Fruit fly (Drosophila melanogaster) whole organism, embryonic: ENCODE results near the gene N.

ENCODE experiments used
- Abd-B ChIP-seq: fragments of 200-800 bp; sonication (Bioruptor generic); optimal IDR thresholded peaks from 2 replicates; lab custom pipeline; 2018; ENCODE audit warnings: missing biosample characterization, mild to moderate bottlenecking, missing genetic modification characterization, moderate library complexity
- Bgb ChIP-seq: fragments of 200-800 bp; sonication (Bioruptor generic); IDR thresholded peaks from 2 replicates; pipeline ENCODE4 v1.3.6; 2022; ENCODE audit warnings: missing biosample characterization, missing genetic modification characterization; ENCODE audit not compliant: partially characterized antibody
- Blimp-1 ChIP-seq: fragments of 200-800 bp; sonication (Bioruptor generic); optimal IDR thresholded peaks from 3 replicates; lab custom pipeline; 2018; ENCODE audit warnings: missing biosample characterization, missing genetic modification characterization, mild to moderate bottlenecking, moderate library complexity, missing genetic modification reagents
- CG10147 ChIP-seq: fragments of 200-800 bp; sonication (Bioruptor generic); optimal IDR thresholded peaks from 2 replicates; lab custom pipeline; 2019; ENCODE audit warnings: missing biosample characterization, mild to moderate bottlenecking, missing genetic modification characterization, moderate library complexity
- CG10274 ChIP-seq: fragments of 200-800 bp; sonication (Bioruptor generic); optimal IDR thresholded peaks from 3 replicates; lab custom pipeline; 2017; ENCODE audit warnings: missing biosample characterization, mild to moderate bottlenecking, missing genetic modification characterization
- CG11247 ChIP-seq: fragments of 200-800 bp; sonication (Bioruptor generic); IDR thresholded peaks from 2 replicates; pipeline ENCODE4 v1.3.6; 2022; ENCODE audit warnings: missing biosample characterization, missing genetic modification characterization
- CG11695 ChIP-seq: fragments of 200-800 bp; sonication (Bioruptor generic); IDR thresholded peaks from 3 replicates; pipeline ENCODE4 v1.3.6; 2022; ENCODE audit warnings: missing biosample characterization, missing genetic modification characterization
- CG1233 ChIP-seq: fragments of 200-800 bp; sonication (Bioruptor generic); optimal IDR thresholded peaks from 4 replicates; lab custom pipeline; 2018; ENCODE audit warnings: missing biosample characterization, mild to moderate bottlenecking, missing genetic modification characterization
- CG12744 ChIP-seq: fragments of 200-800 bp; sonication (Bioruptor generic); optimal IDR thresholded peaks from 2 replicates; lab custom pipeline; 2016; ENCODE audit warnings: missing biosample characterization, missing genetic modification characterization
- CG1529 ChIP-seq: fragments of 200-800 bp; sonication (Bioruptor generic); optimal IDR thresholded peaks from 3 replicates; lab custom pipeline; 2018; ENCODE audit warnings: missing biosample characterization, missing genetic modification characterization
- CG15514 ChIP-seq: fragments of 200-800 bp; sonication (Bioruptor generic); optimal IDR thresholded peaks from 3 replicates; lab custom pipeline; 2017; ENCODE audit warnings: missing biosample characterization, missing genetic modification characterization, mild to moderate bottlenecking, moderate library complexity, missing genetic modification reagents
- CG15601 ChIP-seq: fragments of 200-800 bp; sonication (Bioruptor generic); optimal IDR thresholded peaks from 3 replicates; lab custom pipeline; 2019; ENCODE audit warnings: missing biosample characterization, mild to moderate bottlenecking, missing genetic modification characterization, moderate library complexity
- CG17186 ChIP-seq: fragments of 200-800 bp; sonication (Bioruptor generic); optimal IDR thresholded peaks from 3 replicates; lab custom pipeline; 2017; ENCODE audit warnings: missing biosample characterization, missing genetic modification reagents, missing genetic modification characterization
- CG18476 ChIP-seq: fragments of 200-800 bp; sonication (Bioruptor generic); optimal IDR thresholded peaks from 2 replicates; lab custom pipeline; 2016; ENCODE audit warnings: missing biosample characterization, mild to moderate bottlenecking, missing genetic modification characterization
- CG31365 ChIP-seq: fragments of 200-800 bp; sonication (Bioruptor generic); optimal IDR thresholded peaks from 2 replicates; lab custom pipeline; 2018; ENCODE audit warnings: missing biosample characterization, mild to moderate bottlenecking, missing genetic modification characterization
- CG43689 ChIP-seq: fragments of 200-800 bp; sonication (Bioruptor generic); IDR thresholded peaks from 2 replicates; pipeline ENCODE4 v1.3.6; 2022; ENCODE audit warnings: missing biosample characterization, missing genetic modification characterization
- CG6654 ChIP-seq: fragments of 200-800 bp; sonication (Bioruptor generic); optimal IDR thresholded peaks from 2 replicates; lab custom pipeline; 2017; ENCODE audit warnings: missing biosample characterization, mild to moderate bottlenecking, missing genetic modification characterization
- CG6683 ChIP-seq: fragments of 200-800 bp; sonication (Bioruptor generic); optimal IDR thresholded peaks from 2 replicates; lab custom pipeline; 2017; ENCODE audit warnings: missing biosample characterization, mild to moderate bottlenecking, missing genetic modification characterization, missing genetic modification reagents
- CG7928 ChIP-seq: fragments of 200-800 bp; sonication (Bioruptor generic); optimal IDR thresholded peaks from 2 replicates; lab custom pipeline; 2017; ENCODE audit warnings: missing biosample characterization, mild to moderate bottlenecking, missing genetic modification characterization
- CG8765 ChIP-seq: fragments of 200-800 bp; sonication (Bioruptor generic); IDR thresholded peaks from 2 replicates; pipeline ENCODE4 v1.3.6; 2022; ENCODE audit warnings: missing biosample characterization, missing genetic modification characterization
- CG9437 ChIP-seq: fragments of 200-800 bp; sonication (Bioruptor generic); optimal IDR thresholded peaks from 2 replicates; lab custom pipeline; 2018; ENCODE audit warnings: missing biosample characterization, mild to moderate bottlenecking, missing genetic modification characterization
- CG9797 ChIP-seq: fragments of 200-800 bp; sonication (Bioruptor generic); optimal IDR thresholded peaks from 3 replicates; lab custom pipeline; 2018; ENCODE audit warnings: missing biosample characterization, mild to moderate bottlenecking, missing genetic modification characterization
- CTCF ChIP-seq: fragments of 200-800 bp; sonication (Bioruptor generic); optimal IDR thresholded peaks from 2 replicates; lab custom pipeline; 2017; ENCODE audit warnings: missing biosample characterization, mild to moderate bottlenecking, missing genetic modification characterization, moderate library complexity
- Dbx ChIP-seq: fragments of 200-800 bp; sonication (Bioruptor generic); IDR thresholded peaks from 3 replicates; pipeline ENCODE4 v1.3.6; 2022; ENCODE audit warnings: missing biosample characterization, missing genetic modification characterization
- Dref ChIP-seq: fragments of 200-800 bp; sonication (Bioruptor generic); IDR thresholded peaks from 2 replicates; pipeline ENCODE4 v1.3.6; 2022; ENCODE audit warnings: missing biosample characterization, missing genetic modification characterization
- Elba2 ChIP-seq: fragments of 200-800 bp; sonication (Bioruptor generic); optimal IDR thresholded peaks from 3 replicates; lab custom pipeline; 2016; ENCODE audit warnings: missing biosample characterization, missing genetic modification characterization
- Ets97D ChIP-seq: fragments of 200-800 bp; sonication (Bioruptor generic); optimal IDR thresholded peaks from 3 replicates; lab custom pipeline; 2016; ENCODE audit warnings: missing biosample characterization, missing genetic modification characterization
- Hr3 ChIP-seq: fragments of 200-800 bp; sonication (Bioruptor generic); optimal IDR thresholded peaks from 3 replicates; lab custom pipeline; 2016; ENCODE audit warnings: missing biosample characterization, missing genetic modification characterization
- Hr78 ChIP-seq, 2 experiments: fragments of 200-800 bp in 1 of 2; fragments of >200 bp in 1 of 2; sonication (Bioruptor generic) in 1 of 2; optimal IDR thresholded peaks; 2 replicates each; lab custom pipeline; 2017 to 2019; ENCODE audit warnings: missing biosample characterization in 2 of 2, missing genetic modification characterization in 2 of 2, mild to moderate bottlenecking in 1 of 2, moderate library complexity in 1 of 2
- Meics ChIP-seq: fragments of 200-800 bp; sonication (Bioruptor generic); optimal IDR thresholded peaks from 2 replicates; lab custom pipeline; 2017; ENCODE audit warnings: missing biosample characterization, mild to moderate bottlenecking, missing genetic modification characterization
- Nf-YC ChIP-seq: fragments of 200-800 bp; optimal IDR thresholded peaks from 3 replicates; lab custom pipeline; 2019; ENCODE audit warnings: missing biosample characterization, mild to moderate bottlenecking, missing genetic modification characterization, moderate library complexity
- Ptx1 ChIP-seq: fragments of 200-800 bp; sonication (Bioruptor generic); IDR thresholded peaks from 2 replicates; pipeline ENCODE4 v1.3.6; 2022; ENCODE audit warnings: missing biosample characterization, missing genetic modification characterization
- Ravus ChIP-seq: fragments of 200-800 bp; sonication (Bioruptor generic); IDR thresholded peaks from 2 replicates; pipeline ENCODE4 v1.3.6; 2022; ENCODE audit warnings: missing biosample characterization, missing genetic modification characterization
- Scr ChIP-seq: fragments of 200-800 bp; sonication (Bioruptor generic); IDR thresholded peaks from 2 replicates; pipeline ENCODE4 v1.3.6; 2022; ENCODE audit warnings: missing biosample characterization, missing genetic modification characterization; ENCODE audit not compliant: partially characterized antibody
- chn ChIP-seq: fragments of 200-800 bp; sonication (Bioruptor generic); optimal IDR thresholded peaks from 2 replicates; lab custom pipeline; 2016; ENCODE audit warnings: missing biosample characterization, missing genetic modification characterization
- dan ChIP-seq: fragments of 200-800 bp; sonication (Bioruptor generic); IDR thresholded peaks from 2 replicates; pipeline ENCODE4 v1.3.6; 2022; ENCODE audit warnings: missing biosample characterization, missing genetic modification characterization
- ems ChIP-seq: fragments of 200-800 bp; sonication (Bioruptor generic); optimal IDR thresholded peaks from 3 replicates; lab custom pipeline; 2016; ENCODE audit warnings: missing biosample characterization, missing genetic modification characterization
- eve ChIP-seq, 2 experiments: fragments of >200 bp; optimal IDR thresholded peaks; 2 replicates each; lab custom pipeline; 2017; ENCODE audit warnings: missing biosample characterization in 2 of 2, missing genetic modification characterization in 2 of 2
- fd102C ChIP-seq: fragments of 200-800 bp; sonication (Bioruptor generic); optimal IDR thresholded peaks from 2 replicates; lab custom pipeline; 2018; ENCODE audit warnings: missing biosample characterization, mild to moderate bottlenecking, missing genetic modification characterization, moderate library complexity
- luna ChIP-seq: fragments of 200-800 bp; sonication (Bioruptor generic); optimal IDR thresholded peaks from 2 replicates; lab custom pipeline; 2016; ENCODE audit warnings: missing biosample characterization, missing genetic modification characterization
- mld ChIP-seq: fragments of 200-800 bp; sonication (Bioruptor generic); IDR thresholded peaks from 3 replicates; pipeline ENCODE4 v1.3.6; 2022; ENCODE audit warnings: missing biosample characterization, missing genetic modification characterization; ENCODE audit not compliant: partially characterized antibody
- oc ChIP-seq: fragments of 200-800 bp; sonication (Bioruptor generic); optimal IDR thresholded peaks from 2 replicates; lab custom pipeline; 2018; ENCODE audit warnings: missing biosample characterization, mild to moderate bottlenecking, missing genetic modification characterization, moderate library complexity
- phol ChIP-seq: fragments of 200-800 bp; sonication (Bioruptor generic); optimal IDR thresholded peaks from 3 replicates; lab custom pipeline; 2018; ENCODE audit warnings: missing biosample characterization, mild to moderate bottlenecking, missing genetic modification characterization, moderate library complexity
- sens ChIP-seq: fragments of 200-800 bp; sonication (Bioruptor generic); peaks from one replicate; lab custom pipeline; 2016; ENCODE audit warnings: missing biosample characterization, missing genetic modification characterization
- sim ChIP-seq: fragments of 200-800 bp; sonication (Bioruptor generic); IDR thresholded peaks from 2 replicates; pipeline ENCODE4 v1.3.6; 2022; ENCODE audit warnings: missing biosample characterization, missing genetic modification characterization
- sqz ChIP-seq: fragments of 200-800 bp; sonication (Bioruptor generic); optimal IDR thresholded peaks from 3 replicates; lab custom pipeline; 2018; ENCODE audit warnings: missing biosample characterization, mild to moderate bottlenecking, missing genetic modification characterization
- stc ChIP-seq: fragments of 200-800 bp; sonication (Bioruptor generic); IDR thresholded peaks from 2 replicates; pipeline ENCODE4 v1.3.6; 2022; ENCODE audit warnings: missing biosample characterization, missing genetic modification characterization
- tap ChIP-seq: fragments of 200-800 bp; optimal IDR thresholded peaks from 3 replicates; lab custom pipeline; 2019; ENCODE audit warnings: missing biosample characterization, mild to moderate bottlenecking, missing genetic modification characterization, moderate library complexity
- tup ChIP-seq: fragments of 200-800 bp; sonication (Bioruptor generic); optimal IDR thresholded peaks from 2 replicates; lab custom pipeline; 2016; ENCODE audit warnings: missing biosample characterization, mild to moderate bottlenecking, missing genetic modification characterization, moderate library complexity
- twi ChIP-seq: fragments of 200-800 bp; optimal IDR thresholded peaks from 2 replicates; lab custom pipeline; 2019; ENCODE audit warnings: missing biosample characterization, mild to moderate bottlenecking, missing genetic modification characterization, moderate library complexity
- tx ChIP-seq: fragments of 200-800 bp; sonication (Bioruptor generic); optimal IDR thresholded peaks from 2 replicates; lab custom pipeline; 2016; ENCODE audit warnings: missing biosample characterization, missing genetic modification characterization

The N gene

DNA sequence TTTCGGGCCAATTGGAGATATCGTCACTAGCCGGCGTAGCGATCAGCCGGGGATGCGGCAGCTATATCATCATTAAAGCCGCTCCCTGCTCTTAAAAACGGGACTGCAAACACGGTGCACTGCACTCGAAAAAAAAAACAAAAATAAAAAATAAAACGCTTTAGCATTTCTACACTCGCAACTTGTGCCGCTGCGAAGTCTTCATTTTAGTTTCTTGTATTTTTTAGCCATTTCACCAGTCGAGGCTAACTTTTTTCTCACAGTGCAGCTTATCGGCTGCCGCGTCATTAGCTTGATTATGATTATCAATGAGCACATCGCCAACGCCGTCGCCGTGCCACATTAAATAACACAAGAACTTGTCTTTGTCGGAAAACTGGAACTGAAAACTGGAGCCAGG, 48.8 kb upstream of the N start (continued):
- TF ChIP-seq CG18476 (GFP tag; lab: Kevin White, UChicago): no peak
- no peak for TF ChIP-seq CTCF
- no peak; the same call in 2 of the 3 replicates for TF ChIP-seq Dbx (GFP tag; lab: Robert Waterston, UW)
- no peak for TF ChIP-seq CG7928 (GFP tag; lab: Kevin White, UChicago)
- TF ChIP-seq Elba2 (GFP tag; lab: Kevin White, UChicago): no peak
- no peak for TF ChIP-seq eve (GFP tag; optimal IDR thresholded peaks at IDR 0.05; lab: Kevin White, UChicago)
- no peak for TF ChIP-seq twi (tag; lab: Kevin White, UChicago)
- TF ChIP-seq Meics (GFP tag; lab: Kevin White, UChicago): no peak
- TF ChIP-seq luna (GFP tag; lab: Kevin White, UChicago): peak; percentile 6
- peak; percentile 25 for TF ChIP-seq CG15601 (tag; lab: Kevin White, UChicago)
- no peak for TF ChIP-seq CG31365 (tag; lab: Kevin White, UChicago)
- TF ChIP-seq Hr78 (GFP tag; optimal IDR thresholded peaks at IDR 0.05; lab: Kevin White, UChicago): no peak
- TF ChIP-seq tap (tag; lab: Kevin White, UChicago): no peak
- TF ChIP-seq CG6683 (GFP tag; lab: Kevin White, UChicago): no peak
- peak; percentile 62; the same call in 1 of the 2 replicates for TF ChIP-seq sim
- TF ChIP-seq CG43689 (GFP tag; lab: Robert Waterston, UW): 0 out of 2 replicates have a peak, but pooled peaks have one; percentile 28
- TF ChIP-seq Ravus (GFP tag; lab: Robert Waterston, UW): no peak
- TF ChIP-seq chn (GFP tag; lab: Kevin White, UChicago): peak; percentile 74
- TF ChIP-seq CG11247 (GFP tag; lab: Robert Waterston, UW): peak; percentile 28; the same call in 1 of the 2 replicates
- no peak for TF ChIP-seq CG6654 (GFP tag; lab: Kevin White, UChicago)
- no peak for TF ChIP-seq CG9437 (GFP tag; lab: Kevin White, UChicago)
- peak; percentile 61; the same call in 1 of the 2 replicates for TF ChIP-seq dan (GFP tag; lab: Robert Waterston, UW)
- no peak for TF ChIP-seq CG9797
- peak; percentile 11 for TF ChIP-seq tup
- no peak for TF ChIP-seq Nf-YC (tag; lab: Kevin White, UChicago)
- peak; percentile 43 for TF ChIP-seq CG1529 (GFP tag; lab: Kevin White, UChicago)
- TF ChIP-seq CG11695 (GFP tag; lab: Robert Waterston, UW): peak; percentile 63; the same call in 2 of the 3 replicates
- peak; percentile 15 for TF ChIP-seq Ets97D (GFP tag; lab: Kevin White, UChicago)
- peak; percentile 95 for TF ChIP-seq sens
- no peak for TF ChIP-seq CG10147
- no peak for TF ChIP-seq CG17186 (GFP tag; lab: Kevin White, UChicago)
- peak; percentile 77 for TF ChIP-seq Ptx1 (GFP tag; lab: Robert Waterston, UW)
- TF ChIP-seq CG8765: peak; percentile 47; the same call in 1 of the 2 replicates
- no peak for TF ChIP-seq Dref (GFP tag; lab: Robert Waterston, UW)
- peak; percentile 65; the same call in 1 of the 2 replicates for TF ChIP-seq stc
- peak; percentile 63 for TF ChIP-seq ems
- TF ChIP-seq CG12744 (GFP tag; lab: Kevin White, UChicago): no peak
- TF ChIP-seq CG10274: no peak
- peak; percentile 47 for TF ChIP-seq Blimp-1 (GFP tag; lab: Kevin White, UChicago)
- no peak for TF ChIP-seq mld (GFP tag; lab: Robert Waterston, UW)
- no peak for TF ChIP-seq sqz
- TF ChIP-seq Scr (GFP tag; lab: Robert Waterston, UW): no peak
- peak; percentile 36 for TF ChIP-seq CG1233 (GFP tag; lab: Kevin White, UChicago)
- no peak for TF ChIP-seq CG15514 (GFP tag; lab: Kevin White, UChicago)
- peak; percentile 47 for TF ChIP-seq Abd-B (GFP tag; lab: Kevin White, UChicago)
- TF ChIP-seq oc (tag; lab: Kevin White, UChicago): peak; percentile 73
- peak; percentile 50 for TF ChIP-seq Hr3
- peak; percentile 43 for TF ChIP-seq tx (GFP tag; lab: Kevin White, UChicago)
- TF ChIP-seq phol: peak; percentile 24
- TF ChIP-seq fd102C (GFP tag; lab: Kevin White, UChicago): no peak
- no peak for TF ChIP-seq Bgb (GFP tag; lab: Robert Waterston, UW)
